Worm (Caenorhabditis elegans): ENCODE data around the gene dhs-29.

Gene dhs-29

ce11 chrX:7680545-7681330, 16.0 kb upstream of the dhs-29 start, which contains the start of gene stn-2 (continued):
- TF ChIP-seq B0336.3 (GFP tag; IDR thresholded peaks at IDR 0.05) (no peak), aptf-3 (GFP tag; IDR thresholded peaks at IDR 0.05) (no peak), C06A6.2 (GFP tag; conservative IDR thresholded peaks at IDR 0.05) (no peak), F23B12.7 (tag; optimal IDR thresholded peaks at IDR 0.05; ENCODE audit: insufficient read depth) (peak; percentile 54), snpc-1.1 (tag; optimal IDR thresholded peaks at IDR 0.05; ENCODE audit: insufficient read depth) (no peak), F39B2.1 (GFP tag; IDR thresholded peaks at IDR 0.05) (no peak), ztf-25 (GFP tag; IDR thresholded peaks at IDR 0.05) (no peak), snpc-3.4 (tag; optimal IDR thresholded peaks at IDR 0.05) (peak; percentile 56), Y56A3A.18 (GFP tag; IDR thresholded peaks at IDR 0.05) (no peak), akir-1 (GFP tag; optimal IDR thresholded peaks at IDR 0.05) (no peak), cebp-1 (GFP tag; IDR thresholded peaks at IDR 0.05) (no peak; the same call in 1 of the 2 replicates), cebp-1 (tag; optimal IDR thresholded peaks at IDR 0.05) (no peak), nhr-27 (tag; optimal IDR thresholded peaks at IDR 0.05) (no peak), xnd-1 (tag; optimal IDR thresholded peaks at IDR 0.05) (no peak), F57C9.4 (tag; optimal IDR thresholded peaks at IDR 0.05) (no peak), ekl-4 (GFP tag; IDR thresholded peaks at IDR 0.05) (no peak), Y79H2A.3 (GFP tag; conservative IDR thresholded peaks at IDR 0.05) (no peak), ztf-22 (GFP tag; optimal IDR thresholded peaks at IDR 0.05) (no peak), F57A8.1 (GFP tag; optimal IDR thresholded peaks at IDR 0.05) (no peak), lsy-27 (tag; optimal IDR thresholded peaks at IDR 0.05; ENCODE audit: borderline replicate concordance, insufficient read depth) (no peak), F49E8.2 (tag; optimal IDR thresholded peaks at IDR 0.05; ENCODE audit: insufficient read depth) (peak; percentile 6), sptf-2 (GFP tag; optimal IDR thresholded peaks at IDR 0.05) (no peak), nhr-80 (tag; optimal IDR thresholded peaks at IDR 0.05) (no peak), mcd-1 (GFP tag; IDR thresholded peaks at IDR 0.05) (no peak), ceh-100 (GFP tag; IDR thresholded peaks at IDR 0.05) (no peak), lsl-1 (GFP tag; optimal IDR thresholded peaks at IDR 0.05) (no peak), Y53F4B.3 (GFP tag; IDR thresholded peaks at IDR 0.05) (no peak), lir-1 (GFP tag; conservative IDR thresholded peaks at IDR 0.05) (peak; percentile 18; the same call in 1 of the 2 replicates), egl-18 (GFP tag; IDR thresholded peaks at IDR 0.05) (no peak), F33H1.4 (GFP tag; IDR thresholded peaks at IDR 0.05) (no peak), madf-6 (GFP tag; IDR thresholded peaks at IDR 0.05) (no peak), F10E7.11 (tag; optimal IDR thresholded peaks at IDR 0.05) (no peak), ceh-58 (GFP tag; IDR thresholded peaks at IDR 0.05) (no peak), hlh-12 (tag; optimal IDR thresholded peaks at IDR 0.05) (peak; percentile 65), pbrm-1 (GFP tag; IDR thresholded peaks at IDR 0.05) (peak; percentile 69), zim-3 (tag; optimal IDR thresholded peaks at IDR 0.05) (no peak), snpc-4 (GFP tag; optimal IDR thresholded peaks at IDR 0.05) (no peak), snpc-4 (tag; optimal IDR thresholded peaks at IDR 0.05) (peak in 1 of 4 experiments; percentile 63), hlh-26 (GFP tag; conservative IDR thresholded peaks at IDR 0.05) (no peak), B0261.1 (tag; optimal IDR thresholded peaks at IDR 0.05) (peak; percentile 73), nfyb-1 (GFP tag; IDR thresholded peaks at IDR 0.05) (peak; percentile 60; the same call in 1 of the 2 replicates), unc-130 (GFP tag; optimal IDR thresholded peaks at IDR 0.05) (no peak), K12H6.12 (tag; optimal IDR thresholded peaks at IDR 0.05) (no peak), atf-7 (tag; optimal IDR thresholded peaks at IDR 0.05) (no peak), aptf-2 (GFP tag; conservative IDR thresholded peaks at IDR 0.05) (no peak), sdz-38 (tag; optimal IDR thresholded peaks at IDR 0.05) (no peak), lag-1 (GFP tag; IDR thresholded peaks at IDR 0.05) (no peak)
